Worm (Caenorhabditis elegans) whole organism, L1 larva: ENCODE measurements around the gene Y43F8B.12.

Experiments used
- aly-2 ChIP-seq: fragments of 150-350 bp; optimal IDR thresholded peaks from 2 replicates; lab custom pipeline; 2014; ENCODE audit warnings: missing biosample characterization, missing genetic modification characterization
- dsc-1 ChIP-seq: sonication (generic microtip); optimal IDR thresholded peaks from 2 replicates; lab custom pipeline; 2016; ENCODE audit warnings: mild to moderate bottlenecking, missing genetic modification characterization, missing compliant biosample characterization
- efl-3 ChIP-seq: fragments of 200-800 bp; sonication (Bioruptor generic); optimal IDR thresholded peaks from 2 replicates; lab custom pipeline; 2018; ENCODE audit warnings: mild to moderate bottlenecking, missing genetic modification characterization, missing compliant biosample characterization
- egl-27 ChIP-seq, 2 experiments: fragments of 150-350 bp in 1 of 2; sonication (generic microtip); optimal IDR thresholded peaks; 3 replicates each; lab custom pipeline; 2017 to 2018; ENCODE audit warnings: missing biosample characterization in 2 of 2, missing genetic modification characterization in 2 of 2, missing genetic modification reagents in 2 of 2
- nhr-11 ChIP-seq: fragments of 150-350 bp; optimal IDR thresholded peaks from 2 replicates; lab custom pipeline; 2014; ENCODE audit warnings: missing biosample characterization, missing genetic modification characterization
- unc-130 ChIP-seq: fragments of 150-350 bp; optimal IDR thresholded peaks from 2 replicates; lab custom pipeline; 2017; ENCODE audit warnings: missing biosample characterization, missing genetic modification characterization, inconsistent platforms
- unc-62 ChIP-seq: fragments of 150-350 bp; optimal IDR thresholded peaks from 2 replicates; lab custom pipeline; 2014; ENCODE audit warnings: missing biosample characterization, missing genetic modification reagents, missing genetic modification characterization

DNA sequence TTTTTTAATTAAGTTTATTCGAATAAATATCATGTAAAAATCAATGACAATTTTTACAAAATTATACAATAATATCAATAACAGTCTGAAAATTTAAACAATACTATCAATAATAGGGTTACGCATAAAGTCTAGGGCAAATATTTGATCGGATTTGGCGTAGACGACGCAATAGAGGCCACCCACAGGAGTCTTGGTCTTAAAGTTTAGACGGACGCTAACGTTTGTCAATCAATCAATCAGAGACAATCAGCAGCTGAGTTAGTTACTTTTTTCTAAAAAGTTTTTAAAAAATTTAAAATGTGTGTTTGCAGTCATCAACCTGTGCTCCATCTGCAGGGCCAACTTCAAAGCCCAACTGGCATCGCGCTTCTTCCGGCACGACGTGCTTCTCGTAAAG lies 23.1 kb downstream of the Y43F8B.12 start, which contains the start of gene Y43F8B.29:
- TF ChIP-seq aly-2 (tag; lab: Kevin White, UChicago) (no peak), efl-3 (no peak), unc-62 (GFP tag; lab: Kevin White, UChicago) (no peak), nhr-11 (tag; lab: Kevin White, UChicago) (no peak), egl-27 (tag; optimal IDR thresholded peaks at IDR 0.05; lab: Kevin White, UChicago) (no peak), unc-130 (no peak), dsc-1 (no peak)
